Fruit fly (Drosophila melanogaster) whole organism, embryonic: Measurements from ENCODE around the gene Eig71Ei.

Experiments
- Antp ChIP-seq: fragments of 200-800 bp; sonication (Bioruptor generic); optimal IDR thresholded peaks from 3 replicates; lab custom pipeline; 2016; ENCODE audit warnings: missing biosample characterization, missing genetic modification characterization
- Blimp-1 ChIP-seq: fragments of 200-800 bp; sonication (Bioruptor generic); optimal IDR thresholded peaks from 3 replicates; lab custom pipeline; 2018; ENCODE audit warnings: missing biosample characterization, missing genetic modification characterization, mild to moderate bottlenecking, moderate library complexity, missing genetic modification reagents
- BtbVII ChIP-seq: fragments of 200-800 bp; sonication (Bioruptor generic); optimal IDR thresholded peaks from 3 replicates; lab custom pipeline; 2017; ENCODE audit warnings: missing biosample characterization, mild to moderate bottlenecking, missing genetic modification characterization
- CG10267 ChIP-seq: fragments of 200-800 bp; sonication (Bioruptor generic); optimal IDR thresholded peaks from 2 replicates; lab custom pipeline; 2018; ENCODE audit warnings: missing biosample characterization, mild to moderate bottlenecking, missing genetic modification characterization, moderate library complexity
- CG10565 ChIP-seq: fragments of 200-800 bp; sonication (Bioruptor generic); optimal IDR thresholded peaks from 3 replicates; lab custom pipeline; 2016; ENCODE audit warnings: missing biosample characterization, mild to moderate bottlenecking, missing genetic modification characterization
- CG11696 ChIP-seq: fragments of 200-800 bp; sonication (Bioruptor generic); IDR thresholded peaks from 2 replicates; pipeline ENCODE4 v1.3.6; 2022; ENCODE audit warnings: missing biosample characterization, missing genetic modification characterization
- CG12942 ChIP-seq: fragments of 200-800 bp; sonication (Bioruptor generic); optimal IDR thresholded peaks from 3 replicates; lab custom pipeline; 2016; ENCODE audit warnings: missing biosample characterization, missing genetic modification characterization
- CG14965 ChIP-seq: fragments of 200-800 bp; sonication (Bioruptor generic); optimal IDR thresholded peaks from 2 replicates; lab custom pipeline; 2016; ENCODE audit warnings: missing biosample characterization, missing genetic modification characterization, borderline replicate concordance
- CG15514 ChIP-seq: fragments of 200-800 bp; sonication (Bioruptor generic); optimal IDR thresholded peaks from 3 replicates; lab custom pipeline; 2017; ENCODE audit warnings: missing biosample characterization, missing genetic modification characterization, mild to moderate bottlenecking, moderate library complexity, missing genetic modification reagents
- CG1602 ChIP-seq: fragments of 200-800 bp; sonication (Bioruptor generic); optimal IDR thresholded peaks from 3 replicates; lab custom pipeline; 2016; ENCODE audit warnings: missing biosample characterization, missing genetic modification characterization
- CG1603 ChIP-seq: fragments of 200-800 bp; sonication (Bioruptor generic); optimal IDR thresholded peaks from 2 replicates; lab custom pipeline; 2019; ENCODE audit warnings: missing biosample characterization, mild to moderate bottlenecking, missing genetic modification characterization, moderate library complexity
- CG17361 ChIP-seq: fragments of 200-800 bp; sonication (Bioruptor generic); IDR thresholded peaks from 3 replicates; pipeline ENCODE4 v1.3.6; 2022; ENCODE audit warnings: missing biosample characterization, missing genetic modification characterization
- CG17829 ChIP-seq: fragments of 200-800 bp; optimal IDR thresholded peaks from 2 replicates; lab custom pipeline; 2019; ENCODE audit warnings: missing biosample characterization, mild to moderate bottlenecking, missing genetic modification characterization, moderate library complexity
- CG18011 ChIP-seq: fragments of 200-800 bp; sonication (Bioruptor generic); optimal IDR thresholded peaks from 2 replicates; lab custom pipeline; 2017; ENCODE audit warnings: missing biosample characterization, missing genetic modification characterization, mild to moderate bottlenecking, moderate library complexity, missing genotype
- CG18262 ChIP-seq: fragments of 200-800 bp; optimal IDR thresholded peaks from 3 replicates; lab custom pipeline; 2019; ENCODE audit warnings: missing biosample characterization, mild to moderate bottlenecking, missing genetic modification characterization, moderate library complexity
- CG2712 ChIP-seq: fragments of 200-800 bp; optimal IDR thresholded peaks from 3 replicates; lab custom pipeline; 2019; ENCODE audit warnings: missing biosample characterization, mild to moderate bottlenecking, missing genetic modification characterization, moderate library complexity
- CG31441 ChIP-seq: fragments of 200-800 bp; sonication (Bioruptor generic); IDR thresholded peaks from 2 replicates; pipeline ENCODE4 v1.3.6; 2022; ENCODE audit warnings: missing biosample characterization, missing genetic modification characterization
- CG3847 ChIP-seq: fragments of 200-800 bp; sonication (Bioruptor generic); IDR thresholded peaks from 2 replicates; pipeline ENCODE4 v1.3.6; 2022; ENCODE audit warnings: missing biosample characterization, missing genetic modification characterization
- CG4404 ChIP-seq: fragments of 200-800 bp; sonication (Bioruptor generic); IDR thresholded peaks from 2 replicates; pipeline ENCODE4 v1.3.6; 2022; ENCODE audit warnings: missing biosample characterization, missing genetic modification characterization
- CG6765 ChIP-seq: fragments of 200-800 bp; sonication (Bioruptor generic); optimal IDR thresholded peaks from 3 replicates; lab custom pipeline; 2017; ENCODE audit warnings: missing biosample characterization, mild to moderate bottlenecking, missing genetic modification characterization
- CG6791 ChIP-seq: fragments of 200-800 bp; sonication (Bioruptor generic); IDR thresholded peaks from 3 replicates; pipeline ENCODE4 v1.3.6; 2022; ENCODE audit warnings: missing biosample characterization, missing genetic modification characterization; ENCODE audit not compliant: partially characterized antibody
- CG6813 ChIP-seq: fragments of 200-800 bp; sonication (Bioruptor generic); optimal IDR thresholded peaks from 2 replicates; lab custom pipeline; 2017; ENCODE audit warnings: missing biosample characterization, missing genetic modification characterization, mild to moderate bottlenecking, moderate library complexity, missing genetic modification reagents
- CG7839 ChIP-seq: fragments of 200-800 bp; sonication (Bioruptor generic); optimal IDR thresholded peaks from 3 replicates; lab custom pipeline; 2018; ENCODE audit warnings: missing biosample characterization, mild to moderate bottlenecking, missing genetic modification characterization, moderate library complexity
- CG8924 ChIP-seq: fragments of 200-800 bp; optimal IDR thresholded peaks from 3 replicates; lab custom pipeline; 2019; ENCODE audit warnings: missing biosample characterization, mild to moderate bottlenecking, missing genetic modification characterization, moderate library complexity
- CTCF ChIP-seq: fragments of 200-800 bp; sonication (Bioruptor generic); optimal IDR thresholded peaks from 2 replicates; lab custom pipeline; 2017; ENCODE audit warnings: missing biosample characterization, mild to moderate bottlenecking, missing genetic modification characterization, moderate library complexity
- Dref ChIP-seq: fragments of 200-800 bp; sonication (Bioruptor generic); IDR thresholded peaks from 2 replicates; pipeline ENCODE4 v1.3.6; 2022; ENCODE audit warnings: missing biosample characterization, missing genetic modification characterization
- HLH54F ChIP-seq: fragments of 200-800 bp; sonication (Bioruptor generic); optimal IDR thresholded peaks from 3 replicates; lab custom pipeline; 2016; ENCODE audit warnings: missing biosample characterization, missing genetic modification characterization
- Hr3 ChIP-seq: fragments of 200-800 bp; sonication (Bioruptor generic); optimal IDR thresholded peaks from 3 replicates; lab custom pipeline; 2016; ENCODE audit warnings: missing biosample characterization, missing genetic modification characterization
- Hr51 ChIP-seq, 2 experiments: fragments of 200-800 bp; sonication (Bioruptor generic); optimal IDR thresholded peaks; 2 replicates in 1 of 2; 3 replicates in 1 of 2; lab custom pipeline; 2016 to 2018; ENCODE audit warnings: missing biosample characterization in 2 of 2, missing genetic modification characterization in 2 of 2, mild to moderate bottlenecking in 1 of 2, moderate library complexity in 1 of 2
- Lim3 ChIP-seq: fragments of 200-800 bp; sonication (Bioruptor generic); IDR thresholded peaks from 2 replicates; pipeline ENCODE4 v1.3.6; 2022; ENCODE audit warnings: missing biosample characterization, missing genetic modification characterization
- Nf-YC ChIP-seq: fragments of 200-800 bp; optimal IDR thresholded peaks from 3 replicates; lab custom pipeline; 2019; ENCODE audit warnings: missing biosample characterization, mild to moderate bottlenecking, missing genetic modification characterization, moderate library complexity
- Poxn ChIP-seq: fragments of 200-800 bp; sonication (Bioruptor generic); IDR thresholded peaks from 2 replicates; pipeline ENCODE4 v1.3.6; 2022; ENCODE audit warnings: missing biosample characterization, missing genetic modification characterization
- Side ChIP-seq: fragments of 200-800 bp; sonication (Bioruptor generic); optimal IDR thresholded peaks from 2 replicates; lab custom pipeline; 2016; ENCODE audit warnings: missing biosample characterization, missing genetic modification characterization
- Sin3A ChIP-seq: fragments of >200 bp; optimal IDR thresholded peaks from 2 replicates; lab custom pipeline; 2018
- Six4 ChIP-seq: fragments of 200-800 bp; sonication (Bioruptor generic); optimal IDR thresholded peaks from 2 replicates; lab custom pipeline; 2016; ENCODE audit warnings: missing biosample characterization, missing genetic modification characterization
- Stat92E ChIP-seq, 3 experiments: fragments of >200 bp in 2 of 3; fragments of 200-800 bp in 1 of 3; sonication (Bioruptor generic) in 1 of 3; optimal IDR thresholded peaks; 2 replicates each; lab custom pipeline; 2017 to 2019; ENCODE audit warnings: missing biosample characterization in 3 of 3, missing genetic modification characterization in 3 of 3, mild to moderate bottlenecking in 1 of 3, moderate library complexity in 1 of 3
- TFAM ChIP-seq: fragments of 200-800 bp; sonication (Bioruptor generic); optimal IDR thresholded peaks from 2 replicates; lab custom pipeline; 2017; ENCODE audit warnings: missing biosample characterization, missing genetic modification characterization, inconsistent platforms
- Vsx1 ChIP-seq: fragments of 200-800 bp; sonication (Bioruptor generic); optimal IDR thresholded peaks from 2 replicates; lab custom pipeline; 2017; ENCODE audit warnings: missing biosample characterization, mild to moderate bottlenecking, missing genetic modification characterization, missing genetic modification reagents
- abd-A ChIP-seq: fragments of 200-800 bp; sonication (Bioruptor generic); optimal IDR thresholded peaks from 3 replicates; lab custom pipeline; 2019; ENCODE audit warnings: missing biosample characterization, mild to moderate bottlenecking, missing genetic modification characterization, moderate library complexity
- az2 ChIP-seq: fragments of 200-800 bp; sonication (Bioruptor generic); optimal IDR thresholded peaks from 3 replicates; lab custom pipeline; 2016; ENCODE audit warnings: missing biosample characterization, missing genetic modification characterization
- dpn ChIP-seq, 2 experiments: fragments of 200-800 bp; sonication (Bioruptor generic); optimal IDR thresholded peaks; 3 replicates each; lab custom pipeline; 2016; ENCODE audit warnings: missing biosample characterization in 2 of 2, missing genetic modification characterization in 2 of 2
- fd96Cb ChIP-seq: fragments of 200-800 bp; sonication (Bioruptor generic); optimal IDR thresholded peaks from 2 replicates; lab custom pipeline; 2018; ENCODE audit warnings: missing biosample characterization, mild to moderate bottlenecking, missing genetic modification characterization, moderate library complexity
- gsb ChIP-seq: fragments of 200-800 bp; sonication (Bioruptor generic); IDR thresholded peaks from 2 replicates; pipeline ENCODE4 v1.3.6; 2022; ENCODE audit warnings: missing biosample characterization, missing genetic modification characterization
- gsb-n ChIP-seq: fragments of 200-800 bp; sonication (Bioruptor generic); optimal IDR thresholded peaks from 3 replicates; lab custom pipeline; 2018; ENCODE audit warnings: missing biosample characterization, mild to moderate bottlenecking, missing genetic modification characterization
- ind ChIP-seq: fragments of 200-800 bp; sonication (Bioruptor generic); optimal IDR thresholded peaks from 3 replicates; lab custom pipeline; 2016; ENCODE audit warnings: missing biosample characterization, missing genetic modification characterization
- lola ChIP-seq, 3 experiments: fragments of >200 bp in 2 of 3; fragments of 200-800 bp in 1 of 3; sonication (Bioruptor generic) in 1 of 3; optimal IDR thresholded peaks; 2 replicates each; lab custom pipeline; 2017 to 2019; ENCODE audit warnings: missing biosample characterization in 3 of 3, missing genetic modification characterization in 3 of 3, mild to moderate bottlenecking in 1 of 3, moderate library complexity in 1 of 3
- oc ChIP-seq: fragments of 200-800 bp; sonication (Bioruptor generic); optimal IDR thresholded peaks from 2 replicates; lab custom pipeline; 2018; ENCODE audit warnings: missing biosample characterization, mild to moderate bottlenecking, missing genetic modification characterization, moderate library complexity
- phol ChIP-seq: fragments of 200-800 bp; sonication (Bioruptor generic); optimal IDR thresholded peaks from 3 replicates; lab custom pipeline; 2018; ENCODE audit warnings: missing biosample characterization, mild to moderate bottlenecking, missing genetic modification characterization, moderate library complexity
- psq ChIP-seq: fragments of 200-800 bp; sonication (Bioruptor generic); optimal IDR thresholded peaks from 2 replicates; lab custom pipeline; 2017; ENCODE audit warnings: missing biosample characterization, missing genetic modification characterization
- schlank ChIP-seq: fragments of 200-800 bp; sonication (Bioruptor generic); optimal IDR thresholded peaks from 2 replicates; lab custom pipeline; 2018; ENCODE audit warnings: missing biosample characterization, mild to moderate bottlenecking, missing genetic modification characterization
- sens ChIP-seq: fragments of 200-800 bp; sonication (Bioruptor generic); peaks from one replicate; lab custom pipeline; 2016; ENCODE audit warnings: missing biosample characterization, missing genetic modification characterization
- zen ChIP-seq: fragments of 200-800 bp; sonication (Bioruptor generic); optimal IDR thresholded peaks from 3 replicates; lab custom pipeline; 2018; ENCODE audit warnings: missing biosample characterization, mild to moderate bottlenecking, missing genetic modification characterization, moderate library complexity

Gene Eig71Ei

DNA sequence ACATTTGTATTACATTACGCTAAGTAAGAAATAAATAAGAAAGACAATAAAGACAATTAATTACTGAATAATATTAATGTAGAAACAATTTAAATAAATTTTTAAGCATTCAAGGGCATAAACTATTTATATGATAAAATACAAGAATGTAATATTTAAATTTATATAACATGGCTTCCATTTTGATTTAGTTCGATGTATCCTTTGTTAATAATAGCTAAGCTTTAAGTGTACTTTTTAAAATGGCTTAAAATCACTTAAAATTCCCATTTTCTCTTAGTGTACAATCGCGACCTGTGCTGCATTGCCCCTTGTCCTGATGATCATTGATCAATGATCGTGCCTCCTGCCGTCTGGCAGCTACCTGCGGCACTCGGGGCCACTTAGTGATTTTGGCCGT, 10.9 kb downstream of the Eig71Ei start (continued):
- TF ChIP-seq Dref (no peak), BtbVII (no peak), az2 (GFP tag; lab: Kevin White, UChicago) (peak; percentile 12), CG11696 (GFP tag; lab: Robert Waterston, UW) (no peak), Blimp-1 (GFP tag; lab: Kevin White, UChicago) (no peak), ind (GFP tag; lab: Kevin White, UChicago) (no peak), CG18262 (tag; lab: Kevin White, UChicago) (peak; percentile 81), oc (tag; lab: Kevin White, UChicago) (no peak), CG1603 (tag; lab: Kevin White, UChicago) (no peak), CG6791 (no peak), CG8924 (tag; lab: Kevin White, UChicago) (peak; percentile 56), psq (GFP tag; lab: Kevin White, UChicago) (no peak), Lim3 (no peak), dpn (GFP tag; optimal IDR thresholded peaks at IDR 0.05; lab: Kevin White, UChicago) (no peak), lola (GFP tag; optimal IDR thresholded peaks at IDR 0.05; lab: Kevin White, UChicago) (peak in 1 of 3 experiments; percentile 86), CG12942 (GFP tag; lab: Kevin White, UChicago) (no peak), schlank (tag; lab: Kevin White, UChicago) (no peak), CG4404 (peak; percentile 69), CG14965 (GFP tag; lab: Kevin White, UChicago) (no peak), CG15514 (GFP tag; lab: Kevin White, UChicago) (no peak), sens (GFP tag; lab: Kevin White, UChicago) (peak; percentile 42), CG1602 (no peak), Six4 (GFP tag; lab: Kevin White, UChicago) (no peak), CG17361 (GFP tag; lab: Robert Waterston, UW) (peak; percentile 72), Hr3 (GFP tag; lab: Kevin White, UChicago) (peak; percentile 9), CG10565 (GFP tag; lab: Kevin White, UChicago) (no peak), Vsx1 (no peak), phol (peak; percentile 48), CG3847 (no peak), CG2712 (peak; percentile 74), CG10267 (tag; lab: Kevin White, UChicago) (peak; percentile 62), Stat92E (GFP tag; optimal IDR thresholded peaks at IDR 0.05; lab: Kevin White, UChicago) (no peak), CG18011 (GFP tag; lab: Kevin White, UChicago) (no peak), CTCF (GFP tag; lab: Kevin White, UChicago) (no peak), Sin3A (lab: Kevin White, UChicago) (no peak), CG6765 (GFP tag; lab: Kevin White, UChicago) (no peak), CG17829 (tag; lab: Kevin White, UChicago) (peak; percentile 70), gsb-n (tag; lab: Kevin White, UChicago) (peak; percentile 19), Hr51 (GFP tag; optimal IDR thresholded peaks at IDR 0.05; lab: Kevin White, UChicago) (no peak), HLH54F (GFP tag; lab: Kevin White, UChicago) (no peak), Antp (GFP tag; lab: Kevin White, UChicago) (no peak), TFAM (GFP tag; lab: Kevin White, UChicago) (no peak), Nf-YC (no peak), fd96Cb (tag; lab: Kevin White, UChicago) (no peak), zen (tag; lab: Kevin White, UChicago) (peak; percentile 73), abd-A (tag; lab: Kevin White, UChicago) (no peak), Side (no peak), CG31441 (GFP tag; lab: Robert Waterston, UW) (peak; percentile 48), CG7839 (tag; lab: Kevin White, UChicago) (peak; percentile 12), gsb (GFP tag; lab: Robert Waterston, UW) (no peak), CG6813 (GFP tag; lab: Kevin White, UChicago) (peak; percentile 25), Poxn (no peak)
